Fruit fly (Drosophila melanogaster): ENCODE data around the gene CG13071.

Gene CG13071

dm6 chr3L:16262440-16262839 is at the start of gene CG13071:
CG13071 (plus strand) TSS chr3L:16262740.
- TF ChIP-seq CG7101 (tag; optimal IDR thresholded peaks at IDR 0.05) (no peak), CG5204 (GFP tag; optimal IDR thresholded peaks at IDR 0.05) (no peak), kay (GFP tag; ENCODE audit: borderline replicate concordance) (no peak), tj (GFP tag; optimal IDR thresholded peaks at IDR 0.05) (no peak), Hr96 (GFP tag; optimal IDR thresholded peaks at IDR 0.05) (no peak), CG7045 (GFP tag; optimal IDR thresholded peaks at IDR 0.05) (no peak), CG11617 (GFP tag; optimal IDR thresholded peaks at IDR 0.05) (no peak), Clk (GFP tag; optimal IDR thresholded peaks at IDR 0.05) (no peak), pad (GFP tag; optimal IDR thresholded peaks at IDR 0.05) (no peak), CG14711 (tag; optimal IDR thresholded peaks at IDR 0.05) (no peak), ovo (GFP tag; optimal IDR thresholded peaks at IDR 0.05) (no peak), Crg-1 (GFP tag; optimal IDR thresholded peaks at IDR 0.05) (no peak)

- no peak for TF ChIP-seq toe (GFP tag; optimal IDR thresholded peaks at IDR 0.05)
- no peak for TF ChIP-seq CG7101 (tag; optimal IDR thresholded peaks at IDR 0.05)
- TF ChIP-seq pad (GFP tag; optimal IDR thresholded peaks at IDR 0.05), result no peak
- TF ChIP-seq CG14711 (tag; optimal IDR thresholded peaks at IDR 0.05), result no peak
- no peak for TF ChIP-seq Clk (GFP tag; optimal IDR thresholded peaks at IDR 0.05)
- TF ChIP-seq Crg-1 (GFP tag; optimal IDR thresholded peaks at IDR 0.05), result no peak
- no peak for TF ChIP-seq CG5204 (GFP tag; optimal IDR thresholded peaks at IDR 0.05)
- no peak for TF ChIP-seq CG11617 (GFP tag; optimal IDR thresholded peaks at IDR 0.05)
- TF ChIP-seq Mnt (GFP tag; optimal IDR thresholded peaks at IDR 0.05), result no peak
- TF ChIP-seq CG33017 (tag; optimal IDR thresholded peaks at IDR 0.05), result no peak
- no peak for TF ChIP-seq cic (GFP tag; optimal IDR thresholded peaks at IDR 0.05)
- no peak for TF ChIP-seq CG1620 (GFP tag; optimal IDR thresholded peaks at IDR 0.05)
- no peak for TF ChIP-seq CG7045 (GFP tag; optimal IDR thresholded peaks at IDR 0.05)
- TF ChIP-seq tj (GFP tag; optimal IDR thresholded peaks at IDR 0.05), result no peak
- TF ChIP-seq CG12768 (GFP tag; optimal IDR thresholded peaks at IDR 0.05), result no peak
These were observed 49.3 kb upstream of the CG13071 start for dm6 chr3L:16213201-16213600.

dm6 chr3L:16214533-16215207 is 47.9 kb upstream of the CG13071 start:
- no peak for TF ChIP-seq kay (GFP tag; ENCODE audit: borderline replicate concordance)
- no peak for TF ChIP-seq Clk (GFP tag; optimal IDR thresholded peaks at IDR 0.05)
- TF ChIP-seq pad (GFP tag; optimal IDR thresholded peaks at IDR 0.05), result no peak
- no peak for TF ChIP-seq CG12768 (GFP tag; optimal IDR thresholded peaks at IDR 0.05)
- TF ChIP-seq CG7045 (GFP tag; optimal IDR thresholded peaks at IDR 0.05), result no peak
- TF ChIP-seq CG11617 (GFP tag; optimal IDR thresholded peaks at IDR 0.05), result no peak
- no peak for TF ChIP-seq CG14711 (tag; optimal IDR thresholded peaks at IDR 0.05)

dm6 chr3L:16215411-16215810 is 47.1 kb upstream of the CG13071 start:
- TF ChIP-seq CG1620 (GFP tag; optimal IDR thresholded peaks at IDR 0.05) (no peak), toe (GFP tag; optimal IDR thresholded peaks at IDR 0.05) (no peak), Clk (GFP tag; optimal IDR thresholded peaks at IDR 0.05) (no peak), bab1 (GFP tag; optimal IDR thresholded peaks at IDR 0.05) (no peak), kay (GFP tag; ENCODE audit: borderline replicate concordance) (no peak), Mnt (GFP tag; optimal IDR thresholded peaks at IDR 0.05) (no peak), pad (GFP tag; optimal IDR thresholded peaks at IDR 0.05) (no peak), CG7045 (GFP tag; optimal IDR thresholded peaks at IDR 0.05) (no peak), ovo (GFP tag; optimal IDR thresholded peaks at IDR 0.05) (no peak), Hr96 (GFP tag; optimal IDR thresholded peaks at IDR 0.05) (no peak), CG12768 (GFP tag; optimal IDR thresholded peaks at IDR 0.05) (no peak), CG7101 (tag; optimal IDR thresholded peaks at IDR 0.05) (no peak), tj (GFP tag; optimal IDR thresholded peaks at IDR 0.05) (no peak)

- no peak for TF ChIP-seq CG7045 (GFP tag; optimal IDR thresholded peaks at IDR 0.05)
- TF ChIP-seq bab1 (GFP tag; optimal IDR thresholded peaks at IDR 0.05), result no peak
- no peak for TF ChIP-seq CG33017 (tag; optimal IDR thresholded peaks at IDR 0.05)
- TF ChIP-seq pad (GFP tag; optimal IDR thresholded peaks at IDR 0.05), result no peak
- TF ChIP-seq CG12768 (GFP tag; optimal IDR thresholded peaks at IDR 0.05), result no peak
- TF ChIP-seq Hr96 (GFP tag; optimal IDR thresholded peaks at IDR 0.05), result no peak
- TF ChIP-seq CG1620 (GFP tag; optimal IDR thresholded peaks at IDR 0.05), result no peak
- no peak for TF ChIP-seq CG5204 (GFP tag; optimal IDR thresholded peaks at IDR 0.05)
- TF ChIP-seq CG7101 (tag; optimal IDR thresholded peaks at IDR 0.05), result no peak
- no peak for TF ChIP-seq CG11617 (GFP tag; optimal IDR thresholded peaks at IDR 0.05)
- no peak for TF ChIP-seq kay (GFP tag; ENCODE audit: borderline replicate concordance)
- TF ChIP-seq ovo (GFP tag; optimal IDR thresholded peaks at IDR 0.05), result no peak
- TF ChIP-seq Crg-1 (GFP tag; optimal IDR thresholded peaks at IDR 0.05), result no peak
- TF ChIP-seq tj (GFP tag; optimal IDR thresholded peaks at IDR 0.05), result no peak
- TF ChIP-seq cnc (optimal IDR thresholded peaks at IDR 0.05), result no peak
- no peak for TF ChIP-seq cic (GFP tag; optimal IDR thresholded peaks at IDR 0.05)
- TF ChIP-seq CG14711 (tag; optimal IDR thresholded peaks at IDR 0.05), result no peak
- no peak for TF ChIP-seq toe (GFP tag; optimal IDR thresholded peaks at IDR 0.05)
These were observed 46.7 kb upstream of the CG13071 start for dm6 chr3L:16215816-16216215.

dm6 chr3L:16217203-16217602 is 45.3 kb upstream of the CG13071 start, which contains the start of gene CG13073:
CG13073 (minus strand) TSS chr3L:16217303.
- no peak for TF ChIP-seq CG7045 (GFP tag; optimal IDR thresholded peaks at IDR 0.05)
- no peak for TF ChIP-seq CG33017 (tag; optimal IDR thresholded peaks at IDR 0.05)
- no peak for TF ChIP-seq tj (GFP tag; optimal IDR thresholded peaks at IDR 0.05)
- no peak for TF ChIP-seq CG14711 (tag; optimal IDR thresholded peaks at IDR 0.05)
- no peak for TF ChIP-seq CG5204 (GFP tag; optimal IDR thresholded peaks at IDR 0.05)
